Worm (Caenorhabditis elegans): ENCODE measurements around the gene Y38E10A.8.

DNA sequence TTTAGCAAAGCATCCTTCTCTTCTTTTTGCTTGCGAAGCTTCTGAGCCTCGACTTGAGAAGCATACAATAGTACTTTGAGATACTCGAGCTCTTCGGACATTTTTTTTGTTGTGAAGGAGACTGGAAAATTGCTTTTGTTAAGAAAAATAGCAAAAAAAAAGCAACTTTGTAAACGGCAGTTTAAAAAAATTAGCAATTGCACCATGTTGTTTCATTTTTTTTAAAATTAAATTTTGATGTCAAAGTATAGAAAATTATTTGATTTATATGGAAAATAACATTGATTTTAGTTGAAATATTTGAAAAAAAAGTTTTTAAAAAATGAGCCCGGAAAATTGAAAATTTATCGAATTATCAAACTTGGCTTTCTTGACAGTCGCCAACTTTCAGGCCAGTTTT is 32.3 kb upstream of the Y38E10A.8 start, which contains the start of gene Y38E10A.3:
- TF ChIP-seq ets-4 (GFP tag; optimal IDR thresholded peaks at IDR 0.05): no peak
- no peak for TF ChIP-seq unc-62 (GFP tag; optimal IDR thresholded peaks at IDR 0.05)
